Worm (Caenorhabditis elegans) whole organism, mixed stage, embryonic: Measurements from ENCODE around the gene F32B6.4.

Source experiments
- M03D4.4 ChIP-seq: sonication (generic microtip); optimal IDR thresholded peaks from 2 replicates; lab custom pipeline; 2017; ENCODE audit warnings: mild to moderate bottlenecking, missing genetic modification characterization, missing compliant biosample characterization
- bed-3 ChIP-seq: fragments of 200-800 bp; sonication (Bioruptor generic); optimal IDR thresholded peaks from 3 replicates; lab custom pipeline; 2018; ENCODE audit warnings: mild to moderate bottlenecking, missing genetic modification characterization, moderate library complexity, missing compliant biosample characterization
- ceh-39 ChIP-seq: fragments of 150-350 bp; optimal IDR thresholded peaks from 2 replicates; lab custom pipeline; 2014; ENCODE audit warnings: missing biosample characterization, missing genetic modification characterization
- ceh-43 ChIP-seq: fragments of 200-800 bp; sonication (Bioruptor generic); optimal IDR thresholded peaks from 2 replicates; lab custom pipeline; 2018; ENCODE audit warnings: mild to moderate bottlenecking, missing genetic modification characterization, moderate library complexity, missing compliant biosample characterization
- ceh-83 ChIP-seq: fragments of 200-800 bp; sonication (Bioruptor generic); optimal IDR thresholded peaks from 2 replicates; lab custom pipeline; 2018; ENCODE audit warnings: mild to moderate bottlenecking, missing genetic modification characterization, missing compliant biosample characterization
- ces-1 ChIP-seq: fragments of 150-350 bp; optimal IDR thresholded peaks from 2 replicates; lab custom pipeline; 2014; ENCODE audit warnings: missing biosample characterization, missing genetic modification reagents, missing genetic modification characterization
- cnd-1 ChIP-seq: fragments of 200-800 bp; sonication (Bioruptor generic); optimal IDR thresholded peaks from 2 replicates; lab custom pipeline; 2018; ENCODE audit warnings: mild to moderate bottlenecking, missing genetic modification characterization, missing compliant biosample characterization
- drap-1 ChIP-seq: fragments of 200-800 bp; sonication (Bioruptor generic); optimal IDR thresholded peaks from 3 replicates; lab custom pipeline; 2018; ENCODE audit warnings: mild to moderate bottlenecking, missing genetic modification characterization, missing compliant biosample characterization
- elt-3 ChIP-seq: fragments of 150-350 bp; optimal IDR thresholded peaks from 2 replicates; lab custom pipeline; 2014; ENCODE audit warnings: missing biosample characterization, missing genetic modification characterization
- flh-1 ChIP-seq: fragments of 200-800 bp; sonication (Bioruptor generic); optimal IDR thresholded peaks from 2 replicates; lab custom pipeline; 2018; ENCODE audit warnings: mild to moderate bottlenecking, missing genetic modification characterization, moderate library complexity, missing compliant biosample characterization
- ham-2 ChIP-seq: fragments of 200-800 bp; sonication (Bioruptor generic); optimal IDR thresholded peaks from 2 replicates; lab custom pipeline; 2018; ENCODE audit warnings: mild to moderate bottlenecking, missing genetic modification characterization, missing compliant biosample characterization
- hlh-1 ChIP-seq: fragments of 150-350 bp; optimal IDR thresholded peaks from 2 replicates; lab custom pipeline; 2014; ENCODE audit warnings: missing biosample characterization, missing genetic modification reagents, missing genetic modification characterization
- lin-13 ChIP-seq: fragments of 150-350 bp; optimal IDR thresholded peaks from 2 replicates; lab custom pipeline; 2014; ENCODE audit warnings: missing biosample characterization, missing genetic modification characterization
- lin-32 ChIP-seq: fragments of 200-800 bp; sonication (Bioruptor generic); optimal IDR thresholded peaks from 2 replicates; lab custom pipeline; 2018; ENCODE audit warnings: mild to moderate bottlenecking, missing genetic modification characterization, missing compliant biosample characterization
- lsy-2 ChIP-seq: fragments of 150-350 bp; optimal IDR thresholded peaks from 2 replicates; lab custom pipeline; 2014; ENCODE audit warnings: missing biosample characterization, missing genetic modification characterization
- mab-5 ChIP-seq: fragments of 150-350 bp; optimal IDR thresholded peaks from 2 replicates; lab custom pipeline; 2014; ENCODE audit warnings: missing biosample characterization, missing genetic modification characterization
- mep-1 ChIP-seq: fragments of 150-350 bp; optimal IDR thresholded peaks from 2 replicates; lab custom pipeline; 2017; ENCODE audit warnings: missing biosample characterization, missing genetic modification reagents, missing genetic modification characterization, inconsistent platforms
- nhr-2 ChIP-seq: fragments of 150-350 bp; optimal IDR thresholded peaks from 2 replicates; lab custom pipeline; 2014; ENCODE audit warnings: missing biosample characterization, missing genetic modification characterization
- nhr-237 ChIP-seq: fragments of 150-350 bp; optimal IDR thresholded peaks from 2 replicates; lab custom pipeline; 2014; ENCODE audit warnings: missing biosample characterization, missing genetic modification characterization
- nhr-28 ChIP-seq: fragments of 150-350 bp; optimal IDR thresholded peaks from 2 replicates; lab custom pipeline; 2014; ENCODE audit warnings: missing biosample characterization, missing genetic modification characterization
- nhr-76 ChIP-seq: sonication (generic microtip); optimal IDR thresholded peaks from 2 replicates; lab custom pipeline; 2017; ENCODE audit warnings: missing biosample characterization, missing genetic modification characterization
- sem-2 ChIP-seq: fragments of 200-800 bp; sonication (Bioruptor generic); optimal IDR thresholded peaks from 2 replicates; lab custom pipeline; 2018; ENCODE audit warnings: mild to moderate bottlenecking, missing genetic modification characterization, missing compliant biosample characterization
- unc-120 ChIP-seq: sonication (generic microtip); optimal IDR thresholded peaks from 2 replicates; lab custom pipeline; 2017; ENCODE audit warnings: missing genetic modification characterization, missing compliant biosample characterization; ENCODE audit not compliant: poor library complexity, severe bottlenecking
- unc-39 ChIP-seq: fragments of 150-350 bp; optimal IDR thresholded peaks from 2 replicates; lab custom pipeline; 2014; ENCODE audit warnings: missing biosample characterization, missing genetic modification characterization
- zip-8 ChIP-seq: fragments of 150-350 bp; optimal IDR thresholded peaks from 2 replicates; lab custom pipeline; 2014; ENCODE audit warnings: missing biosample characterization, missing genetic modification characterization
- ztf-11 ChIP-seq: fragments of 150-350 bp; optimal IDR thresholded peaks from 2 replicates; lab custom pipeline; 2014; ENCODE audit warnings: missing biosample characterization, missing genetic modification characterization

F32B6.4 gene

ce11 chrIV:9924419-9924818 lies 32.6 kb upstream of the F32B6.4 start:
- TF ChIP-seq lin-13 (tag; lab: Kevin White, UChicago): no peak
- TF ChIP-seq, all 35 proteins: peak for 0

DNA sequence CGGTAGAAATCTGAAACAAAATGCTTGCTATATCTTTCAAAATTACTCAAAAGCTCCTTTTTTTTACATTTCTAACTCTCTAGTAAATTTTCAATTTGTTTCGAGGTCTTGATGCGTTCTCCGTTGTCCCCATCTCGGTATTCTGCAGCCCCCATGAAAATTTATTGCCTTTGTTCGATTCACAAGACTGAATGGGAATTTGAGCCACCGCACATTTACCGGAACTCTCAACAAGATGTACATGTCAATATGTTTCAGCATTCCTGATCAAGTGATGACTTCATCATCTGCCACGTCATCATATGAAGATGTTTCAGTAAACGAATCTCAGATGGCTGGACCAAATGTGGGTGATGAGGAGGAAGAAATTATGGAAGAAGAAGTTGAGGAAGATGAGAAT lies 28.6 kb upstream of the F32B6.4 start:
- TF ChIP-seq nhr-76 (tag; lab: Kevin White, UChicago) (no peak), zip-8 (tag; lab: Kevin White, UChicago) (no peak), unc-120 (no peak), ceh-43 (GFP tag; lab: Kevin White, UChicago) (no peak), cnd-1 (no peak), mep-1 (no peak), flh-1 (GFP tag; lab: Kevin White, UChicago) (no peak)

DNA sequence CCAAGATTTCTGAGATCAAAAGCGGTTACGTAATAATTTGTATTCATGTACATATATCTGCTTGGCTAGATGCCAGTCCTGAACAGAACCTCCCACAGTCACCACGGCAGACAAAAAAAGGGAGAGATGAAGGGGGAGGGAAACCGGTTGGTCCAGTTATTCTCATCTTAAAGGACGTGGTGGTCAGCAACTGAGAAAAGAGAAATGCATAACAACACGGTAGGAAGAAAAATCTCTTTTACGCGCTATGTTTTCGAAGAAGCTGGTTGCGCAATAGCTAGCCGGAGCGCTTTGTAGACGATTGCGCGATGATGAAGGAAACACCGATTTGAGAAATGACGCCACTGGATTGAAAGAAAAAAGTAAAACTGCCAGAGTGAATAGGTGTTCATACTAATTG lies 26.2 kb upstream of the F32B6.4 start:
- TF ChIP-seq lin-13 (tag; lab: Kevin White, UChicago) (no peak), zip-8 (tag; lab: Kevin White, UChicago) (peak; percentile 78)
- TF ChIP-seq, all 35 proteins: peak for 1

- TF ChIP-seq ztf-11 (tag; lab: Kevin White, UChicago) (no peak), ceh-83 (no peak)
- TF ChIP-seq, all 35 proteins: peak for 0
Observed at ce11 chrIV:9916224-9916623, 24.4 kb upstream of the F32B6.4 start, which contains the start of gene bed-3. Gene bed-3, plus strand, starts transcription at chrIV:9916524.

ce11 chrIV:9915128-9915527 lies 23.3 kb upstream of the F32B6.4 start:
- TF ChIP-seq nhr-76 (tag; lab: Kevin White, UChicago) (no peak), nhr-28 (tag; lab: Kevin White, UChicago) (no peak), nhr-237 (tag; lab: Kevin White, UChicago) (no peak), flh-1 (GFP tag; lab: Kevin White, UChicago) (no peak), lin-13 (tag; lab: Kevin White, UChicago) (no peak), ztf-11 (tag; lab: Kevin White, UChicago) (no peak), lin-32 (no peak), mep-1 (no peak), bed-3 (GFP tag; lab: Kevin White, UChicago) (no peak)

- peak; percentile 4 for TF ChIP-seq zip-8 (tag; lab: Kevin White, UChicago)
- TF ChIP-seq lsy-2: no peak
Observed at ce11 chrIV:9913064-9913463, 21.2 kb upstream of the F32B6.4 start.

DNA sequence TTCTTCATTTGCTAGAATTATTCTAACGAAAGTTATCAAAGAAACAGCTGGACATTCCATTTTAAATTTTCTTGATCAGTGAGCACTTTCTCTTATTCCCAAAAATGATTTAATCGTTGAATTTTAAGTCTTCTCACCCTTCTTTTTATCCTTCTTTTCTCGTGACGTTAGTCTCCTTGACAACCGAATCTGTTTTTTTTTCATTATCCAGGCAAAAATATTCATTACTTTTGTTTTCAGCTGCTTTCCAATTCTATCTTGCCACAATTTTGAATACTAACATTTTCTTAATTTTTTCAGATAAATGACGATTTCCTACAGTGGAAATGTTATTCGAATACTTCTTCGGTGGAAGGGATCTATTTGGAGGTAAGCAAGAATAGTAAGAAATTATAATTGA lies 11.8 kb upstream of the F32B6.4 start, which contains the start of gene best-13:
best-13 (plus strand) TSS at position 301 of the 400 bp plus-strand sequence.
- TF ChIP-seq ceh-39: no peak
- no peak for TF ChIP-seq lsy-2
- no peak for TF ChIP-seq lin-32
- TF ChIP-seq ham-2 (GFP tag; lab: Kevin White, UChicago): no peak
- TF ChIP-seq mep-1: no peak
- no peak for TF ChIP-seq M03D4.4
- TF ChIP-seq sem-2 (GFP tag; lab: Kevin White, UChicago): no peak

- no peak for TF ChIP-seq nhr-2 (tag; lab: Kevin White, UChicago)
- TF ChIP-seq ces-1: peak; percentile 93
- TF ChIP-seq lin-32: no peak
- TF ChIP-seq unc-39 (tag; lab: Kevin White, UChicago): no peak
- no peak for TF ChIP-seq sem-2 (GFP tag; lab: Kevin White, UChicago)
- peak; percentile 3 for TF ChIP-seq unc-120
Observed at ce11 chrIV:9899227-9899626, 7.4 kb upstream of the F32B6.4 start.

- TF ChIP-seq nhr-237 (tag; lab: Kevin White, UChicago): no peak
- no peak for TF ChIP-seq sem-2 (GFP tag; lab: Kevin White, UChicago)
- no peak for TF ChIP-seq ceh-83
- TF ChIP-seq mab-5 (tag; lab: Kevin White, UChicago): no peak
- TF ChIP-seq drap-1 (GFP tag; lab: Kevin White, UChicago): no peak
- TF ChIP-seq hlh-1 (tag; lab: Kevin White, UChicago): no peak
- TF ChIP-seq elt-3 (tag; lab: Kevin White, UChicago): no peak
- TF ChIP-seq nhr-2 (tag; lab: Kevin White, UChicago): no peak
- no peak for TF ChIP-seq ces-1
Observed at ce11 chrIV:9898712-9899111, 6.9 kb upstream of the F32B6.4 start, which contains the start of gene tbc-3. Gene tbc-3, plus strand, starts transcription at chrIV:9899012.
